Worm (Caenorhabditis elegans) whole organism, L1 larva: ENCODE measurements around the gene K08D8.4.

Experiments
- ama-1 ChIP-seq: fragments of 150-350 bp; optimal IDR thresholded peaks from 2 replicates; lab custom pipeline; 2014
- efl-1 ChIP-seq, 4 experiments: fragments of 150-350 bp; optimal IDR thresholded peaks in 3 of 4; peaks in 1 of 4; 1 replicate in 1 of 4; 2 replicates in 3 of 4; lab custom pipeline; 2014; ENCODE audit warnings: missing biosample characterization in 2 of 4, missing genetic modification characterization in 2 of 4, missing genetic modification reagents in 2 of 4
- egl-27 ChIP-seq, 2 experiments: fragments of 150-350 bp in 1 of 2; sonication (generic microtip); optimal IDR thresholded peaks; 3 replicates each; lab custom pipeline; 2017 to 2018; ENCODE audit warnings: missing biosample characterization in 2 of 2, missing genetic modification characterization in 2 of 2, missing genetic modification reagents in 2 of 2
- lsy-2 ChIP-seq, 2 experiments: fragments of 150-350 bp; optimal IDR thresholded peaks; 2 replicates each; lab custom pipeline; 2014; ENCODE audit warnings: missing biosample characterization in 2 of 2, missing genetic modification characterization in 2 of 2
- mdl-1 ChIP-seq, 2 experiments: fragments of 150-350 bp; optimal IDR thresholded peaks; 2 replicates each; lab custom pipeline; 2014 to 2017; ENCODE audit warnings: missing biosample characterization in 2 of 2, missing genetic modification characterization in 2 of 2, inconsistent platforms in 1 of 2
- pag-3 ChIP-seq: sonication (generic microtip); optimal IDR thresholded peaks from 2 replicates; lab custom pipeline; 2017; ENCODE audit warnings: missing genetic modification characterization, mild to moderate bottlenecking, missing compliant biosample characterization, antibody characterized with exemption, borderline replicate concordance; ENCODE audit not compliant: insufficient read depth
- tbx-2 ChIP-seq: sonication (generic microtip); optimal IDR thresholded peaks from 2 replicates; lab custom pipeline; 2016; ENCODE audit warnings: missing genetic modification characterization, missing compliant biosample characterization
- unc-62 ChIP-seq: fragments of 150-350 bp; optimal IDR thresholded peaks from 2 replicates; lab custom pipeline; 2014; ENCODE audit warnings: missing biosample characterization, missing genetic modification reagents, missing genetic modification characterization

ce11 chrIV:12859797-12860196 lies 50.0 kb downstream of the K08D8.4 start, which contains the start of gene gcy-18:
- TF ChIP-seq tbx-2 (tag; lab: Kevin White, UChicago) (no peak), ama-1 (lab: Kevin White, UChicago) (no peak), pag-3 (tag; lab: Kevin White, UChicago) (no peak), mdl-1 (tag; optimal IDR thresholded peaks at IDR 0.05; lab: Kevin White, UChicago) (no peak), lsy-2 (tag; optimal IDR thresholded peaks at IDR 0.05; lab: Kevin White, UChicago) (no peak), egl-27 (tag; optimal IDR thresholded peaks at IDR 0.05; lab: Kevin White, UChicago) (no peak), unc-62 (no peak), efl-1 (optimal IDR thresholded peaks at IDR 0.05; lab: Kevin White, UChicago) (no peak), efl-1 (GFP tag; optimal IDR thresholded peaks at IDR 0.05 in 1 of 2; lab: Kevin White, UChicago) (no peak)
